Worm (Caenorhabditis elegans): ENCODE measurements around the gene rbr-2.
A peak's percentile ranks its signal among the peaks of the same experiment; 100 is the strongest.

The rbr-2 gene

DNA sequence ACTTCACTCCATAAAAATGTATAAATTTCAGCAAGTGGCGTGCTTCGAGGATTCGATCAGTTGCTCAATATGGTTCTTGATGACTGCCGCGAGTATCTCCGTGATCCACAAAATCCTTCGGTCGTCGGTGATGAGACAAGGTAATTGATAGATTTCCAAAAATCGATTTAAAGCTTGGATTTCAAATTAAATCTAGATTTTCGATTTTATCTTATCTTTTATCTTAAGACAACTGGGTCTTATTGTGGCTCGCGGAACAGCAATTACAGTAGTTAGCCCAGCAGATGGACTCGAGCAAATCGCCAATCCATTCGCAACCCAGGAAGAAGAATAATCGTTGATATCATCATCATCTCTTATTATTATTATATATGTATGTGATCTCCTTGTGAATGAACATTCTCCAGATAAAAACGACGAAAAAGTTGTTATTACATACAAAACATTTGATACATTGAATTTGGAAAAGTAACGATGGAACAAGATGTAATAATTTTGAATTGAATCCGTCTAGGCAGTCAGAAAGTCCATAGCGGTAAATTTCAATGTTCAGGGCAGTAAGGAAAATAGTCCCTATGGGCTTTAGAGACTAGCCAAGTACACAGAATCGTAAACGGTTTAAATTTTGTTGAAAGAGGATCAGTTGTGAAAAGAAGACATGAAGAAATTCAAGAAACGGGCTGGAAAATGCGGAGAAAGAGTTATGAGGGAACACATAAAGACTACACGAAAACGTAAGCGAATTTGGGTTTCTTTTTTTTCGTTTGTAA, 14.1 kb downstream of the rbr-2 start (continued):
- TF ChIP-seq nfyb-1 (GFP tag; IDR thresholded peaks at IDR 0.05) (peak; percentile 81), K12H6.12 (tag; optimal IDR thresholded peaks at IDR 0.05) (peak; percentile 61), nhr-80 (tag; optimal IDR thresholded peaks at IDR 0.05) (peak; percentile 0), nhr-120 (GFP tag; IDR thresholded peaks at IDR 0.05) (no peak), C06A6.2 (GFP tag; conservative IDR thresholded peaks at IDR 0.05) (0 out of 2 replicates have a peak, but pooled peaks have one; percentile 40), dpff-1 (tag; optimal IDR thresholded peaks at IDR 0.05) (peak; percentile 69), K11D2.4 (GFP tag; IDR thresholded peaks at IDR 0.05) (peak; percentile 63; the same call in 1 of the 2 replicates), madf-10 (tag; optimal IDR thresholded peaks at IDR 0.05) (peak; percentile 6)

- TF ChIP-seq rcor-1 (GFP tag; IDR thresholded peaks at IDR 0.05) (no peak), B0035.1 (tag; optimal IDR thresholded peaks at IDR 0.05) (no peak), F10E7.11 (tag; optimal IDR thresholded peaks at IDR 0.05) (no peak), ets-4 (GFP tag; optimal IDR thresholded peaks at IDR 0.05) (no peak), sea-2 (GFP tag; IDR thresholded peaks at IDR 0.05) (no peak), fkh-3 (tag; optimal IDR thresholded peaks at IDR 0.05) (no peak), tlf-1 (GFP tag; optimal IDR thresholded peaks at IDR 0.05) (no peak), zim-3 (tag; optimal IDR thresholded peaks at IDR 0.05) (no peak), sdz-38 (tag; optimal IDR thresholded peaks at IDR 0.05) (no peak), F57C9.4 (tag; optimal IDR thresholded peaks at IDR 0.05) (no peak), hmg-1.2 (GFP tag; IDR thresholded peaks at IDR 0.05) (no peak), lsy-27 (tag; optimal IDR thresholded peaks at IDR 0.05; ENCODE audit: borderline replicate concordance, insufficient read depth) (no peak), pbrm-1 (GFP tag; IDR thresholded peaks at IDR 0.05) (0 out of 2 replicates have a peak, but pooled peaks have one; percentile 5), ceh-79 (tag; optimal IDR thresholded peaks at IDR 0.05) (no peak), hlh-26 (GFP tag; conservative IDR thresholded peaks at IDR 0.05) (no peak), let-607 (tag; optimal IDR thresholded peaks at IDR 0.05) (no peak), dpl-1 (GFP tag; optimal IDR thresholded peaks at IDR 0.05) (no peak), Y95B8A.8 (GFP tag; IDR thresholded peaks at IDR 0.05) (0 out of 2 replicates have a peak, but pooled peaks have one; percentile 9), C17E4.6 (GFP tag; IDR thresholded peaks at IDR 0.05) (0 out of 2 replicates have a peak, but pooled peaks have one; percentile 7), lin-35 (GFP tag; optimal IDR thresholded peaks at IDR 0.05) (no peak), cebp-1 (GFP tag; IDR thresholded peaks at IDR 0.05) (no peak), cebp-1 (tag; optimal IDR thresholded peaks at IDR 0.05) (no peak), ztf-3 (GFP tag; optimal IDR thresholded peaks at IDR 0.05) (no peak), F33H1.4 (GFP tag; IDR thresholded peaks at IDR 0.05) (no peak), ama-1 (optimal IDR thresholded peaks at IDR 0.05) (peak; percentile 56), ama-1 (GFP tag; optimal IDR thresholded peaks at IDR 0.05) (no peak), ztf-6 (GFP tag; IDR thresholded peaks at IDR 0.05) (no peak), Y79H2A.3 (GFP tag; conservative IDR thresholded peaks at IDR 0.05) (no peak)
Measured at ce11 chrIV:10934786-10935185, 14.9 kb downstream of the rbr-2 start.

- TF ChIP-seq nhr-80 (tag; optimal IDR thresholded peaks at IDR 0.05): no peak
- TF ChIP-seq gei-17 (GFP tag; optimal IDR thresholded peaks at IDR 0.05): no peak
- no peak for TF ChIP-seq madf-8 (GFP tag; conservative IDR thresholded peaks at IDR 0.05)
- no peak for TF ChIP-seq hsf-1 (GFP tag; IDR thresholded peaks at IDR 0.05)
- peak; percentile 47; the same call in 1 of the 2 replicates for TF ChIP-seq Y53G8AR.9 (GFP tag; conservative IDR thresholded peaks at IDR 0.05)
- TF ChIP-seq rec-8 (tag; optimal IDR thresholded peaks at IDR 0.05): no peak
- 0 out of 2 replicates have a peak, but pooled peaks have one; percentile 27 for TF ChIP-seq ceh-40 (GFP tag; IDR thresholded peaks at IDR 0.05)
- TF ChIP-seq ztf-26 (tag; optimal IDR thresholded peaks at IDR 0.05): peak; percentile 31
- no peak for TF ChIP-seq akir-1 (GFP tag; optimal IDR thresholded peaks at IDR 0.05)
- peak; percentile 70; the same call in 1 of the 2 replicates for TF ChIP-seq Y67H2A.10 (GFP tag; conservative IDR thresholded peaks at IDR 0.05)
- peak; percentile 73 for TF ChIP-seq unc-62 (GFP tag; optimal IDR thresholded peaks at IDR 0.05)
- TF ChIP-seq fkh-3 (tag; optimal IDR thresholded peaks at IDR 0.05): no peak
- TF ChIP-seq B0336.3 (GFP tag; IDR thresholded peaks at IDR 0.05): peak; percentile 17; the same call in 1 of the 2 replicates
- peak in 1 of 2 experiments; percentile 14 for TF ChIP-seq let-607 (tag; optimal IDR thresholded peaks at IDR 0.05)
Measured at ce11 chrIV:10935336-10935735, 15.5 kb downstream of the rbr-2 start.
